Worm (Caenorhabditis elegans): ENCODE results near the gene his-72.

The his-72 gene

DNA sequence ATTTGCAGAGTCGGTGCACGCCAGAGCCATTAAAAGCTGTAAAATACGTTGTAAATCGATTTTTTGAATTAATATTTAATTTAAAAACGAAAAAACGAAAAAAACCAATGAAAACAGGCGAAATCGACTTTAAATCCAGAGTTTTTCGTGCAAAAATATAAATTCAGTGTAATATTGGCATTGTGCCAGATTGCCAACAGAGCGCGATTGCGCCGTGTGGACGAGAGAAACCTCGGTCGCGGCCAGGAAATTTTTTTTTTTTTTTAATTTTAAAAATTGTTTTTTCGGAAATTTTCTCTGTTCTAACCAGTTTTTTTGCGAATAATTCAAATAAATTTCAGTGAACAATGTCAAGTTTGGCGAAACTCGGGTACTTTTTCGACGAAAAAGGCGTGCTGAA, 17.5 kb downstream of the his-72 start, which contains the start of the genes pph-4.1 and Y75B8A.31 (continued):
- TF ChIP-seq hlh-12 (tag; optimal IDR thresholded peaks at IDR 0.05) (no peak), let-526 (GFP tag; IDR thresholded peaks at IDR 0.05) (0 out of 2 replicates have a peak, but pooled peaks have one; percentile 48), aptf-3 (GFP tag; IDR thresholded peaks at IDR 0.05) (no peak), pbrm-1 (GFP tag; IDR thresholded peaks at IDR 0.05) (peak; percentile 78; the same call in 1 of the 2 replicates), F49E8.2 (tag; optimal IDR thresholded peaks at IDR 0.05; ENCODE audit: insufficient read depth) (no peak), ZK185.1 (tag; optimal IDR thresholded peaks at IDR 0.05; ENCODE audit: poor library complexity, severe bottlenecking) (no peak), ekl-4 (GFP tag; IDR thresholded peaks at IDR 0.05) (0 out of 2 replicates have a peak, but pooled peaks have one; percentile 71), cebp-1 (GFP tag; IDR thresholded peaks at IDR 0.05) (peak; percentile 62; the same call in 1 of the 2 replicates), cebp-1 (tag; optimal IDR thresholded peaks at IDR 0.05) (peak; percentile 69), mel-28 (tag; optimal IDR thresholded peaks at IDR 0.05; ENCODE audit: borderline replicate concordance) (no peak), F52B5.7 (tag; optimal IDR thresholded peaks at IDR 0.05) (no peak), rcor-1 (GFP tag; IDR thresholded peaks at IDR 0.05) (peak; percentile 76), nfya-1 (tag; optimal IDR thresholded peaks at IDR 0.05; ENCODE audit: borderline replicate concordance, insufficient read depth) (no peak), F10E7.11 (tag; optimal IDR thresholded peaks at IDR 0.05) (no peak), egl-18 (GFP tag; IDR thresholded peaks at IDR 0.05) (no peak), dpl-1 (GFP tag; optimal IDR thresholded peaks at IDR 0.05) (peak; percentile 11), snpc-4 (GFP tag; optimal IDR thresholded peaks at IDR 0.05) (no peak), snpc-4 (tag; optimal IDR thresholded peaks at IDR 0.05) (peak in 2 of 4 experiments; percentile 64 to 70), lsl-1 (GFP tag; optimal IDR thresholded peaks at IDR 0.05) (peak; percentile 68), snpc-1.3 (tag; optimal IDR thresholded peaks at IDR 0.05; ENCODE audit: insufficient read depth) (peak; percentile 45), mcd-1 (GFP tag; IDR thresholded peaks at IDR 0.05) (peak; percentile 98), atf-7 (tag; optimal IDR thresholded peaks at IDR 0.05) (no peak), gei-17 (GFP tag; optimal IDR thresholded peaks at IDR 0.05) (no peak), Y56A3A.18 (GFP tag; IDR thresholded peaks at IDR 0.05) (no peak), ztf-3 (GFP tag; optimal IDR thresholded peaks at IDR 0.05) (no peak), chd-7 (tag; optimal IDR thresholded peaks at IDR 0.05) (no peak), bed-2 (GFP tag; IDR thresholded peaks at IDR 0.05) (no peak), lin-54 (GFP tag; optimal IDR thresholded peaks at IDR 0.05) (peak; percentile 80), akir-1 (GFP tag; optimal IDR thresholded peaks at IDR 0.05) (no peak), somi-1 (GFP tag; optimal IDR thresholded peaks at IDR 0.05) (peak; percentile 13), tbp1 (GFP tag; optimal IDR thresholded peaks at IDR 0.05) (peak; percentile 54), lin-26 (GFP tag; IDR thresholded peaks at IDR 0.05) (no peak), F23B12.7 (tag; optimal IDR thresholded peaks at IDR 0.05; ENCODE audit: insufficient read depth) (peak; percentile 73), ets-4 (GFP tag; optimal IDR thresholded peaks at IDR 0.05) (no peak), nhr-80 (tag; optimal IDR thresholded peaks at IDR 0.05) (peak; percentile 51), snpc-1.1 (tag; optimal IDR thresholded peaks at IDR 0.05; ENCODE audit: insufficient read depth) (peak; percentile 48), athp-1 (tag; optimal IDR thresholded peaks at IDR 0.05) (peak; percentile 19), ztf-6 (GFP tag; IDR thresholded peaks at IDR 0.05) (0 out of 2 replicates have a peak, but pooled peaks have one; percentile 37), attf-3 (GFP tag; conservative IDR thresholded peaks at IDR 0.05) (peak; percentile 51; the same call in 1 of the 2 replicates), dox-1 (GFP tag; IDR thresholded peaks at IDR 0.05) (peak; percentile 93), lir-1 (GFP tag; conservative IDR thresholded peaks at IDR 0.05) (peak; percentile 67), fkh-3 (tag; optimal IDR thresholded peaks at IDR 0.05) (no peak), hmg-1.2 (GFP tag; IDR thresholded peaks at IDR 0.05) (peak; percentile 43; the same call in 1 of the 2 replicates), sea-2 (GFP tag; IDR thresholded peaks at IDR 0.05) (no peak), zfh-2 (GFP tag; conservative IDR thresholded peaks at IDR 0.05) (no peak), egrh-3 (GFP tag; IDR thresholded peaks at IDR 0.05) (no peak), nhr-27 (tag; optimal IDR thresholded peaks at IDR 0.05) (no peak), lin-35 (GFP tag; optimal IDR thresholded peaks at IDR 0.05) (peak in 1 of 3 experiments; percentile 30)
